Fruit fly (Drosophila melanogaster): Measurements from ENCODE around the gene smp-30.

Gene smp-30

dm6 chr3R:14739501-14740252 is 11.4 kb downstream of the smp-30 start:
- TF ChIP-seq Scr (GFP tag; IDR thresholded peaks at IDR 0.05; ENCODE audit: partially characterized antibody) (no peak), GATAe (GFP tag; conservative IDR thresholded peaks at IDR 0.05) (no peak), CG14860 (GFP tag; IDR thresholded peaks at IDR 0.05; ENCODE audit: partially characterized antibody) (no peak), cad (GFP tag; optimal IDR thresholded peaks at IDR 0.05) (no peak), sqz (GFP tag; optimal IDR thresholded peaks at IDR 0.05) (no peak), CG10209 (GFP tag; optimal IDR thresholded peaks at IDR 0.05) (no peak), wdn (GFP tag; IDR thresholded peaks at IDR 0.05) (no peak), hbn (GFP tag; IDR thresholded peaks at IDR 0.05; ENCODE audit: partially characterized antibody) (no peak), Oaz (GFP tag; IDR thresholded peaks at IDR 0.05) (no peak), Lhr (GFP tag; optimal IDR thresholded peaks at IDR 0.05) (no peak), Adf1 (GFP tag; IDR thresholded peaks at IDR 0.05) (no peak), CG1647 (GFP tag; optimal IDR thresholded peaks at IDR 0.05) (no peak), salm (tag; optimal IDR thresholded peaks at IDR 0.05) (no peak), fru (optimal IDR thresholded peaks at IDR 0.05) (no peak), Med (GFP tag) (peak; percentile 76), tx (GFP tag; optimal IDR thresholded peaks at IDR 0.05) (no peak), al (GFP tag; IDR thresholded peaks at IDR 0.05) (no peak), crol (GFP tag; IDR thresholded peaks at IDR 0.05) (peak; percentile 76), dm (GFP tag; optimal IDR thresholded peaks at IDR 0.05) (no peak), CG7745 (tag; optimal IDR thresholded peaks at IDR 0.05) (no peak), Chrac-16 (GFP tag; optimal IDR thresholded peaks at IDR 0.05) (no peak), CG6175 (GFP tag; IDR thresholded peaks at IDR 0.05) (no peak), ranshi (GFP tag; IDR thresholded peaks at IDR 0.05) (no peak), tna (GFP tag; IDR thresholded peaks at IDR 0.05; ENCODE audit: partially characterized antibody) (0 out of 2 replicates have a peak, but pooled peaks have one; percentile 28), CG6854 (GFP tag; optimal IDR thresholded peaks at IDR 0.05) (no peak), odd (GFP tag; optimal IDR thresholded peaks at IDR 0.05) (no peak), disco-r (GFP tag; optimal IDR thresholded peaks at IDR 0.05) (no peak), CG13123 (GFP tag; optimal IDR thresholded peaks at IDR 0.05) (no peak), bab2 (GFP tag; optimal IDR thresholded peaks at IDR 0.05) (no peak), dysf (GFP tag; IDR thresholded peaks at IDR 0.05) (no peak), Mad (GFP tag; optimal IDR thresholded peaks at IDR 0.05) (no peak), bigmax (GFP tag; optimal IDR thresholded peaks at IDR 0.05) (peak; percentile 87), CG15479 (GFP tag; optimal IDR thresholded peaks at IDR 0.05) (peak; percentile 24), HLH54F (GFP tag; optimal IDR thresholded peaks at IDR 0.05) (no peak), mld (GFP tag; IDR thresholded peaks at IDR 0.05; ENCODE audit: partially characterized antibody) (no peak), Optix (GFP tag; IDR thresholded peaks at IDR 0.05) (no peak), phol (tag; optimal IDR thresholded peaks at IDR 0.05) (peak; percentile 0), Dll (GFP tag; IDR thresholded peaks at IDR 0.05; ENCODE audit: partially characterized antibody) (0 out of 4 replicates have a peak, but pooled peaks have one; percentile 1), CG3838 (GFP tag; optimal IDR thresholded peaks at IDR 0.05) (no peak), CG7556 (GFP tag; optimal IDR thresholded peaks at IDR 0.05) (no peak), CG12299 (tag; optimal IDR thresholded peaks at IDR 0.05) (no peak), CG14441 (GFP tag; IDR thresholded peaks at IDR 0.05) (no peak), CG9797 (GFP tag; optimal IDR thresholded peaks at IDR 0.05) (no peak), lola (GFP tag; optimal IDR thresholded peaks at IDR 0.05) (peak in 1 of 3 experiments; percentile 63), abd-A (tag; optimal IDR thresholded peaks at IDR 0.05) (no peak), CG4617 (GFP tag; optimal IDR thresholded peaks at IDR 0.05; ENCODE audit: borderline replicate concordance) (no peak), CG17385 (GFP tag; optimal IDR thresholded peaks at IDR 0.05) (peak; percentile 67), CG1233 (GFP tag; optimal IDR thresholded peaks at IDR 0.05) (no peak), eyg (GFP tag; optimal IDR thresholded peaks at IDR 0.05) (no peak), peb (GFP tag; IDR thresholded peaks at IDR 0.05) (no peak)

All from whole organism, embryonic.